Fruit fly (Drosophila melanogaster) whole organism, pupa: ENCODE data around the gene CG2100.

Experiments
- CG10348 ChIP-seq: fragments of 200-800 bp; sonication (Bioruptor generic); IDR thresholded peaks from 2 replicates; pipeline ENCODE4 v1.3.6; 2022; ENCODE audit warnings: missing biosample characterization, missing genetic modification characterization
- CG12605 ChIP-seq: fragments of 200-800 bp; sonication (Bioruptor generic); IDR thresholded peaks from 2 replicates; pipeline ENCODE4 v1.3.6; 2022; ENCODE audit warnings: missing biosample characterization, missing genetic modification characterization
- CG13204 ChIP-seq: fragments of 200-800 bp; sonication (Bioruptor generic); optimal IDR thresholded peaks from 2 replicates; lab custom pipeline; 2018; ENCODE audit warnings: missing biosample characterization, mild to moderate bottlenecking, missing genetic modification characterization, moderate library complexity
- CG14655 ChIP-seq: fragments of 200-800 bp; sonication (Bioruptor generic); optimal IDR thresholded peaks from 3 replicates; lab custom pipeline; 2017; ENCODE audit warnings: mild to moderate bottlenecking, missing biosample characterization, missing genetic modification reagents, missing genetic modification characterization
- CG15710 ChIP-seq: fragments of 200-800 bp; sonication (Bioruptor generic); optimal IDR thresholded peaks from 2 replicates; lab custom pipeline; 2018; ENCODE audit warnings: missing biosample characterization, mild to moderate bottlenecking, missing genetic modification characterization, moderate library complexity
- CG17806 ChIP-seq: fragments of 200-800 bp; sonication (Bioruptor generic); optimal IDR thresholded peaks from 2 replicates; lab custom pipeline; 2018; ENCODE audit warnings: missing biosample characterization, mild to moderate bottlenecking, missing genetic modification characterization, moderate library complexity
- CG32121 ChIP-seq: fragments of 200-800 bp; sonication (Bioruptor generic); IDR thresholded peaks from 2 replicates; pipeline ENCODE4 v1.3.6; 2022; ENCODE audit warnings: missing biosample characterization, missing genetic modification characterization
- CG34367 ChIP-seq: fragments of 200-800 bp; sonication (Bioruptor generic); optimal IDR thresholded peaks from 2 replicates; lab custom pipeline; 2018; ENCODE audit warnings: missing biosample characterization, mild to moderate bottlenecking, missing genetic modification characterization
- CG4496 ChIP-seq: fragments of 200-800 bp; sonication (Bioruptor generic); IDR thresholded peaks from 3 replicates; pipeline ENCODE4 v1.3.6; 2022; ENCODE audit warnings: missing biosample characterization, missing genetic modification characterization
- CG8301 ChIP-seq: fragments of 200-800 bp; sonication (Bioruptor generic); optimal IDR thresholded peaks from 2 replicates; lab custom pipeline; 2018; ENCODE audit warnings: missing biosample characterization, mild to moderate bottlenecking, missing genetic modification characterization
- CG9948 ChIP-seq: fragments of 200-800 bp; sonication (Bioruptor generic); optimal IDR thresholded peaks from 2 replicates; lab custom pipeline; 2018; ENCODE audit warnings: missing biosample characterization, mild to moderate bottlenecking, missing genetic modification characterization, moderate library complexity
- D1 ChIP-seq: fragments of 200-800 bp; sonication (Bioruptor generic); optimal IDR thresholded peaks from 2 replicates; lab custom pipeline; 2018; ENCODE audit warnings: missing biosample characterization, mild to moderate bottlenecking, missing genetic modification characterization, moderate library complexity
- EcR ChIP-seq: fragments of 200-800 bp; sonication (Bioruptor generic); optimal IDR thresholded peaks from 3 replicates; lab custom pipeline; 2019; ENCODE audit warnings: missing biosample characterization, missing genetic modification characterization, mild to moderate bottlenecking, moderate library complexity, missing genetic modification reagents
- Ets98B ChIP-seq: fragments of 200-800 bp; sonication (Bioruptor generic); IDR thresholded peaks from 2 replicates; pipeline ENCODE4 v1.3.6; 2022; ENCODE audit warnings: missing biosample characterization, missing genetic modification characterization
- Pif1A ChIP-seq: fragments of 200-800 bp; sonication (Bioruptor generic); optimal IDR thresholded peaks from 3 replicates; lab custom pipeline; 2016; ENCODE audit warnings: missing biosample characterization, missing genetic modification characterization
- Pif1B ChIP-seq: fragments of 200-800 bp; sonication (Bioruptor generic); optimal IDR thresholded peaks from 3 replicates; lab custom pipeline; 2016; ENCODE audit warnings: missing biosample characterization, missing genetic modification characterization
- Snoo ChIP-seq: fragments of 200-800 bp; sonication (Bioruptor generic); optimal IDR thresholded peaks from 3 replicates; lab custom pipeline; 2017; ENCODE audit warnings: missing biosample characterization, mild to moderate bottlenecking, missing genetic modification characterization, inconsistent platforms
- fd96Ca ChIP-seq: fragments of 200-800 bp; sonication (Bioruptor generic); IDR thresholded peaks from 3 replicates; pipeline ENCODE4 v1.3.6; 2022; ENCODE audit warnings: missing biosample characterization, missing genetic modification characterization
- gl ChIP-seq: fragments of 200-800 bp; sonication (Bioruptor generic); optimal IDR thresholded peaks from 2 replicates; lab custom pipeline; 2018; ENCODE audit warnings: missing biosample characterization, mild to moderate bottlenecking, missing genetic modification characterization
- rn ChIP-seq: fragments of 200-800 bp; sonication (Bioruptor generic); IDR thresholded peaks from 2 replicates; pipeline ENCODE4 v1.3.6; 2022; ENCODE audit warnings: missing biosample characterization, missing genetic modification characterization

The CG2100 gene

dm6 chr3R:5772433-5772832 lies 36.3 kb upstream of the CG2100 start:
- TF ChIP-seq CG4496 (GFP tag; lab: Robert Waterston, UW) (0 out of 3 replicates have a peak, but pooled peaks have one; percentile 25), Ets98B (GFP tag; lab: Robert Waterston, UW) (no peak), CG15710 (tag; lab: Kevin White, UChicago) (no peak), fd96Ca (GFP tag; lab: Robert Waterston, UW) (no peak)
- TF ChIP-seq, all 21 proteins: peak for 1

DNA sequence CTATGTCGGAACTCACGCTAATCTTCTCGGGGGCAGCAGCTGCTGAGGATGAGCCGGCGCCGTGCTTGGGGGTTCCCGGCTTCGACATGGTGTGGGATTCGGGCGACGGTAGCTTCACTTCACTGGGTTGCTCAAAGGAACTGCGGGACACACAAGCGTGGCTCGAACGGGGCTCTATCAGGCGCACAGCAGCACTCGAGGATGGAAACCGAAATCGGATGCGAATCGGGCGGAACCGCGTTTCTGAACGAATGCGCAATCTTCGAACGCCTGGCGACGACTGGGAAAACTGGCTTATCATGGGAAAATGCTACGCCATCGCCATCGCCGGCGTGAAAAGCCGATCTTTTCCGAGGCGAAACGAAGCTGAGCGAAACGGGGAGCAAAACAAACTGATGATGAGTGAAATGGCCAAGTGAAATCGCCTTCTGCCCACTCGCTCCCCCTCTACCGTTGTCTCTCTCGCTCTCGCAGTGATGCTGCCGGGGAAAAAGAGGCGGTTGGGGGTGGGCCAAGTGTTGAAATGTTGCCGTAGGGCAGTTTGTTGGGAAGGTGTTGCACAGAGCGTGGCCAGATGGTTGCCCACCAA lies 35.6 kb upstream of the CG2100 start:
- TF ChIP-seq CG12605 (no peak), Snoo (tag; lab: Kevin White, UChicago) (no peak), gl (tag; lab: Kevin White, UChicago) (no peak), CG14655 (GFP tag; lab: Kevin White, UChicago) (no peak), CG4496 (GFP tag; lab: Robert Waterston, UW) (0 out of 3 replicates have a peak, but pooled peaks have one; percentile 39)

- no peak for TF ChIP-seq CG13204 (GFP tag; lab: Kevin White, UChicago)
- TF ChIP-seq, all 21 proteins: peak for 0
Observed at dm6 chr3R:5760980-5761379, 24.8 kb upstream of the CG2100 start.

DNA sequence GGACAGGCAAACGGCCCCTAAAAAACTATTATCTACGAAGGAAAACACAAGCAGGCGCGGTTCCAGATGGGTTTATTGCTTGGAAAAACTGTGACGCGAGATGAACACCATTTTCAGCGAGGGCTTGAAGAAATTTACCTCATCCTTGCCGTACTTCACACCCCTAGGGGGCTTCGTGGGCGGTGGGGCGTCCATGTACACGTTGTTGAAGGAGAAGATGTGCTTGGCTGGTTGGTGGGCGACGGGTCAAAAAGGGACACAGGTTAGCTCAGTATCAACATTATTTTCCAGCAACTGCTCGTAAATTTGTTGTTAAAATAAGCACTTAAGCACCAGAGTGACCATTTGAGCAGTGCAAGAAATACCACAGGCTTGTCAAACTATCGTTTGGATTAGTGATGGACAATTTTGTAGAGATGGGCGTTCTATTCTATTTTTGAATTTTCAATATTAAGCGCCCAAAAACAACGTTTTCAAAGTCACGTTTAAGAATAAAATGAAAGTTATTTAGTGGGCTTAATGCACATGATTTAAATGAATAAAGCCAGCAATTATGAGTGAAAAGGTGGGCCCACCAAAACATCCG lies 22.6 kb upstream of the CG2100 start, which contains the start of gene Sec8:
TSS of gene Sec8 (minus strand) at position 374 of the 586 bp plus-strand sequence.
- TF ChIP-seq CG12605 (no peak), CG4496 (GFP tag; lab: Robert Waterston, UW) (0 out of 3 replicates have a peak, but pooled peaks have one; percentile 33), fd96Ca (GFP tag; lab: Robert Waterston, UW) (0 out of 3 replicates have a peak, but pooled peaks have one; percentile 33), Pif1A (GFP tag; lab: Kevin White, UChicago) (no peak), CG15710 (tag; lab: Kevin White, UChicago) (no peak), D1 (no peak)

DNA sequence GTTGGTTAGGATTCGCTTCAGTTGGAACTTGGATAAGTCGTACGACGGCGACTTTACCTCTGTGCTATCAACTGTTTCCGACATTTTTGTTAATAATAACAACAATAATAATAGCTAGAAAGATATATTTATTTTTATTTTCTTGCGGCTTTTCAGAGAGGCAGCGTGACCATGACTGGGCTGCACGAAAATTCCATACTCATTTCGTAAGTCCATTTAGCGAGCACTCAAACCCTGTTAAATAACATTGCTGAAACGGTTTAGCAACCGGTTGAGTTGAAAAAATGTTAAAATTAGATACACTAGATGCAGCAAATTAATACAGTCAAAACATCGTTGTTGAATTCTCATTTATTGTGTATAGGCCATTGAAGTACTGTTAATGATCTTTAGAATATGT lies 18.4 kb upstream of the CG2100 start, which contains the start of gene Dcps:
TSS of gene Dcps (minus strand) at position 181 of the 400 bp plus-strand sequence.
- TF ChIP-seq CG4496 (GFP tag; lab: Robert Waterston, UW) (no peak), Ets98B (GFP tag; lab: Robert Waterston, UW) (no peak), D1 (no peak), CG32121 (no peak), rn (GFP tag; lab: Robert Waterston, UW) (no peak), Pif1A (GFP tag; lab: Kevin White, UChicago) (no peak), CG13204 (GFP tag; lab: Kevin White, UChicago) (no peak), CG15710 (tag; lab: Kevin White, UChicago) (no peak), CG34367 (tag; lab: Kevin White, UChicago) (no peak), CG10348 (GFP tag; lab: Robert Waterston, UW) (no peak), CG9948 (no peak), fd96Ca (GFP tag; lab: Robert Waterston, UW) (no peak)

DNA sequence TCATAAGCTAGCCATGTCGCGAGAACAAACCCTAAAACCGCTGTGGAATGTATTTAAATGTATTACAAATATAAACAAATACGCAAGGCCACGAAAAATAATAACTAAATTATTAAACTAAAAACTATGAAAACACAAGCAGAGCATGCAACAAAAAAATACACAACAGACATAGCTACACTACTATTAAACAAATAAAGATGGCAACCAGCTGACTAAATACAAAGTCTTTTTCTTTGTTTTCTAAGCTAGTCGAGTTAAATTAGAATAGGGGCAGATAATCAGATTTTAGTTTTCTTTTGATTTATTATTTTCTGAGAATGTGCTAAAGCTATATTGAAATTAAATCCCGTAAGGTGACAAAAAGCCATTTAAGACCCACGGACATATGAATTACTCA lies 10.5 kb upstream of the CG2100 start:
- TF ChIP-seq CG13204 (GFP tag; lab: Kevin White, UChicago) (no peak), rn (GFP tag; lab: Robert Waterston, UW) (no peak), CG8301 (tag; lab: Kevin White, UChicago) (no peak), CG17806 (tag; lab: Kevin White, UChicago) (no peak), CG10348 (GFP tag; lab: Robert Waterston, UW) (no peak), gl (tag; lab: Kevin White, UChicago) (no peak), CG32121 (no peak), fd96Ca (GFP tag; lab: Robert Waterston, UW) (no peak), CG12605 (no peak), EcR (GFP tag; lab: Kevin White, UChicago) (no peak), Pif1B (GFP tag; lab: Kevin White, UChicago) (no peak), Snoo (tag; lab: Kevin White, UChicago) (no peak)

dm6 chr3R:5742278-5743196 lies 6.4 kb upstream of the CG2100 start, which contains the start of the genes Sym and Madm:
Gene Sym (minus strand): TSS chr3R:5742476.
Gene Madm (plus strand): TSS chr3R:5742510.
- TF ChIP-seq CG4496 (GFP tag; lab: Robert Waterston, UW) (no peak), Pif1B (GFP tag; lab: Kevin White, UChicago) (no peak)
